Fruit fly (Drosophila melanogaster) whole organism, embryonic: ENCODE results near the gene Mer.

Experiments
- Abd-B ChIP-seq: fragments of 200-800 bp; sonication (Bioruptor generic); optimal IDR thresholded peaks from 2 replicates; lab custom pipeline; 2018; ENCODE audit warnings: missing biosample characterization, mild to moderate bottlenecking, missing genetic modification characterization, moderate library complexity
- Awh ChIP-seq: fragments of 200-800 bp; sonication (Bioruptor generic); IDR thresholded peaks from 2 replicates; pipeline ENCODE4, ENCODE4 v1.3.6; 2022; ENCODE audit warnings: missing biosample characterization, missing genetic modification characterization
- CG10209 ChIP-seq: fragments of 200-800 bp; sonication (Bioruptor generic); optimal IDR thresholded peaks from 3 replicates; lab custom pipeline; 2017; ENCODE audit warnings: missing biosample characterization, mild to moderate bottlenecking, missing genetic modification characterization, missing genetic modification reagents
- CG12155 ChIP-seq: fragments of 200-800 bp; sonication (Bioruptor generic); optimal IDR thresholded peaks from 3 replicates; lab custom pipeline; 2016; ENCODE audit warnings: missing biosample characterization, missing genetic modification characterization
- CG12659 ChIP-seq: fragments of 200-800 bp; sonication (Bioruptor generic); optimal IDR thresholded peaks from 3 replicates; lab custom pipeline; 2017; ENCODE audit warnings: mild to moderate bottlenecking, missing biosample characterization, missing genetic modification reagents, missing genetic modification characterization
- CG13775 ChIP-seq: fragments of 200-800 bp; sonication (Bioruptor generic); optimal IDR thresholded peaks from 3 replicates; lab custom pipeline; 2017; ENCODE audit warnings: missing biosample characterization, mild to moderate bottlenecking, missing genetic modification characterization
- CG14710 ChIP-seq: fragments of 200-800 bp; sonication (Bioruptor generic); optimal IDR thresholded peaks from 3 replicates; lab custom pipeline; 2019; ENCODE audit warnings: missing biosample characterization, mild to moderate bottlenecking, missing genetic modification characterization, moderate library complexity
- CG15514 ChIP-seq: fragments of 200-800 bp; sonication (Bioruptor generic); optimal IDR thresholded peaks from 3 replicates; lab custom pipeline; 2017; ENCODE audit warnings: missing biosample characterization, missing genetic modification characterization, mild to moderate bottlenecking, moderate library complexity, missing genetic modification reagents
- CG18262 ChIP-seq: fragments of 200-800 bp; optimal IDR thresholded peaks from 3 replicates; lab custom pipeline; 2019; ENCODE audit warnings: missing biosample characterization, mild to moderate bottlenecking, missing genetic modification characterization, moderate library complexity
- CG2202 ChIP-seq: fragments of 200-800 bp; sonication (Bioruptor generic); optimal IDR thresholded peaks from 2 replicates; lab custom pipeline; 2018; ENCODE audit warnings: missing biosample characterization, mild to moderate bottlenecking, missing genetic modification characterization
- CG2678 ChIP-seq: fragments of 200-800 bp; sonication (Bioruptor generic); optimal IDR thresholded peaks from 3 replicates; lab custom pipeline; 2019; ENCODE audit warnings: missing biosample characterization, mild to moderate bottlenecking, missing genetic modification characterization, moderate library complexity
- CG32767 ChIP-seq: fragments of 200-800 bp; sonication (Bioruptor generic); IDR thresholded peaks from 2 replicates; pipeline ENCODE4 v1.3.6; 2022; ENCODE audit warnings: missing biosample characterization, missing genetic modification characterization
- CG33557 ChIP-seq: fragments of 200-800 bp; sonication (Bioruptor generic); optimal IDR thresholded peaks from 2 replicates; lab custom pipeline; 2019; ENCODE audit warnings: missing biosample characterization, mild to moderate bottlenecking, missing genetic modification characterization, moderate library complexity
- CG4424 ChIP-seq: fragments of 200-800 bp; sonication (Bioruptor generic); optimal IDR thresholded peaks from 3 replicates; lab custom pipeline; 2016; ENCODE audit warnings: missing biosample characterization, missing genetic modification characterization
- CG4854 ChIP-seq: fragments of 200-800 bp; sonication (Bioruptor generic); optimal IDR thresholded peaks from 2 replicates; lab custom pipeline; 2016; ENCODE audit warnings: missing biosample characterization, missing genetic modification characterization, inconsistent platforms
- CG7372 ChIP-seq: fragments of 200-800 bp; sonication (Bioruptor generic); IDR thresholded peaks from 2 replicates; pipeline ENCODE4 v1.3.6; 2022; ENCODE audit warnings: missing biosample characterization, missing genetic modification characterization
- CG7839 ChIP-seq: fragments of 200-800 bp; sonication (Bioruptor generic); optimal IDR thresholded peaks from 3 replicates; lab custom pipeline; 2018; ENCODE audit warnings: missing biosample characterization, mild to moderate bottlenecking, missing genetic modification characterization, moderate library complexity
- CG8089 ChIP-seq: fragments of 200-800 bp; sonication (Bioruptor generic); optimal IDR thresholded peaks from 3 replicates; lab custom pipeline; 2016; ENCODE audit warnings: missing biosample characterization, missing genetic modification characterization
- CG9932 ChIP-seq: fragments of 200-800 bp; sonication (Bioruptor generic); IDR thresholded peaks from 2 replicates; pipeline ENCODE4 v1.3.6; 2022; ENCODE audit warnings: missing biosample characterization, missing genetic modification characterization
- Chrac-16 ChIP-seq: fragments of 200-800 bp; sonication (Bioruptor generic); optimal IDR thresholded peaks from 3 replicates; lab custom pipeline; 2016; ENCODE audit warnings: missing biosample characterization, missing genetic modification characterization
- CoRest ChIP-seq: fragments of 200-800 bp; sonication (Bioruptor generic); optimal IDR thresholded peaks from 3 replicates; lab custom pipeline; 2018; ENCODE audit warnings: missing biosample characterization, mild to moderate bottlenecking, missing genetic modification characterization, moderate library complexity
- Hsf ChIP-seq: fragments of 200-800 bp; sonication (Bioruptor generic); optimal IDR thresholded peaks from 3 replicates; lab custom pipeline; 2016; ENCODE audit warnings: missing biosample characterization, missing genetic modification characterization
- Med ChIP-seq: fragments of 200-800 bp; sonication (Bioruptor generic); peaks from one replicate; lab custom pipeline; 2016; ENCODE audit warnings: missing biosample characterization, missing genetic modification characterization, mild to moderate bottlenecking, inconsistent platforms, moderate library complexity
- NC2β ChIP-seq: fragments of 200-800 bp; sonication (Bioruptor generic); optimal IDR thresholded peaks from 2 replicates; lab custom pipeline; 2016; ENCODE audit warnings: missing biosample characterization, missing genetic modification characterization
- Poxn ChIP-seq: fragments of 200-800 bp; sonication (Bioruptor generic); IDR thresholded peaks from 2 replicates; pipeline ENCODE4 v1.3.6; 2022; ENCODE audit warnings: missing biosample characterization, missing genetic modification characterization
- Trl ChIP-seq, 3 experiments: fragments of >200 bp in 2 of 3; fragments of 200-800 bp in 1 of 3; sonication (Bioruptor generic) in 1 of 3; optimal IDR thresholded peaks; 2 replicates in 1 of 3; 3 replicates in 2 of 3; lab custom pipeline; 2016 to 2017; ENCODE audit warnings: missing biosample characterization in 1 of 3, missing genetic modification characterization in 1 of 3
- Xrp1 ChIP-seq: fragments of 200-800 bp; sonication (Bioruptor generic); IDR thresholded peaks from 2 replicates; pipeline ENCODE4 v1.3.6; 2022; ENCODE audit warnings: missing biosample characterization, missing genetic modification characterization
- ab ChIP-seq: fragments of 200-800 bp; sonication (Bioruptor generic); optimal IDR thresholded peaks from 2 replicates; lab custom pipeline; 2016; ENCODE audit warnings: missing biosample characterization, missing genetic modification characterization
- ase ChIP-seq: fragments of 200-800 bp; sonication (Bioruptor generic); IDR thresholded peaks from 3 replicates; pipeline ENCODE4 v1.3.6; 2022; ENCODE audit warnings: missing biosample characterization, missing genetic modification characterization
- bab2 ChIP-seq: fragments of 200-800 bp; sonication (Bioruptor generic); optimal IDR thresholded peaks from 2 replicates; lab custom pipeline; 2016; ENCODE audit warnings: missing biosample characterization, missing genetic modification characterization
- bcd ChIP-seq: fragments of 200-800 bp; sonication (Bioruptor generic); optimal IDR thresholded peaks from 2 replicates; lab custom pipeline; 2017; ENCODE audit warnings: missing biosample characterization, mild to moderate bottlenecking, missing genetic modification characterization
- bsh ChIP-seq, 2 experiments: fragments of 200-800 bp; sonication (Bioruptor generic); optimal IDR thresholded peaks; 2 replicates each; lab custom pipeline; 2017 to 2018; ENCODE audit warnings: mild to moderate bottlenecking in 2 of 2, missing biosample characterization in 2 of 2, missing genetic modification characterization in 2 of 2, moderate library complexity in 1 of 2
- crc ChIP-seq: fragments of 200-800 bp; sonication (Bioruptor generic); optimal IDR thresholded peaks from 2 replicates; lab custom pipeline; 2016; ENCODE audit warnings: missing biosample characterization, missing genetic modification characterization
- dimm ChIP-seq: fragments of 200-800 bp; sonication (Bioruptor generic); IDR thresholded peaks from 2 replicates; pipeline ENCODE4 v1.3.6; 2022; ENCODE audit warnings: missing biosample characterization, missing genetic modification characterization
- en ChIP-seq: fragments of 200-800 bp; sonication (Bioruptor generic); optimal IDR thresholded peaks from 2 replicates; lab custom pipeline; 2016; ENCODE audit warnings: missing biosample characterization, missing genetic modification characterization
- fd64A ChIP-seq: fragments of 200-800 bp; sonication (Bioruptor generic); optimal IDR thresholded peaks from 3 replicates; lab custom pipeline; 2018; ENCODE audit warnings: missing biosample characterization, mild to moderate bottlenecking, missing genetic modification characterization
- gro ChIP-seq: fragments of 200-800 bp; sonication (Bioruptor generic); optimal IDR thresholded peaks from 2 replicates; lab custom pipeline; 2016; ENCODE audit warnings: missing biosample characterization, missing genetic modification characterization
- lab ChIP-seq: fragments of 200-800 bp; sonication (Bioruptor generic); optimal IDR thresholded peaks from 3 replicates; lab custom pipeline; 2017; ENCODE audit warnings: missing biosample characterization, missing genetic modification characterization, mild to moderate bottlenecking, moderate library complexity, missing genetic modification reagents
- lilli ChIP-seq: fragments of 200-800 bp; sonication (Bioruptor generic); optimal IDR thresholded peaks from 3 replicates; lab custom pipeline; 2016; ENCODE audit warnings: missing biosample characterization, missing genetic modification characterization
- lov ChIP-seq, 2 experiments: fragments of 200-800 bp in 1 of 2; fragments of >200 bp in 1 of 2; sonication (Bioruptor generic) in 1 of 2; IDR thresholded peaks in 1 of 2; optimal IDR thresholded peaks in 1 of 2; 2 replicates in 1 of 2; 3 replicates in 1 of 2; pipeline versions ENCODE4 v1.3.6 to Lab custom; 2017 to 2022; ENCODE audit warnings: missing biosample characterization in 1 of 2, missing genetic modification characterization in 1 of 2
- nmo ChIP-seq: fragments of 200-800 bp; sonication (Bioruptor generic); optimal IDR thresholded peaks from 2 replicates; lab custom pipeline; 2018; ENCODE audit warnings: missing biosample characterization, mild to moderate bottlenecking, missing genetic modification characterization, moderate library complexity
- phol ChIP-seq: fragments of 200-800 bp; sonication (Bioruptor generic); optimal IDR thresholded peaks from 3 replicates; lab custom pipeline; 2018; ENCODE audit warnings: missing biosample characterization, mild to moderate bottlenecking, missing genetic modification characterization, moderate library complexity
- pnt ChIP-seq: fragments of 200-800 bp; sonication (Bioruptor generic); optimal IDR thresholded peaks from 3 replicates; lab custom pipeline; 2016; ENCODE audit warnings: missing biosample characterization, missing genetic modification characterization
- pum ChIP-seq: fragments of 200-800 bp; sonication (Bioruptor generic); optimal IDR thresholded peaks from 2 replicates; lab custom pipeline; 2016; ENCODE audit warnings: missing biosample characterization, missing genetic modification characterization
- sc ChIP-seq, 3 experiments: fragments of >200 bp in 2 of 3; fragments of 200-800 bp in 1 of 3; sonication (Bioruptor generic) in 1 of 3; optimal IDR thresholded peaks; 2 replicates in 2 of 3; 3 replicates in 1 of 3; lab custom pipeline; 2017; ENCODE audit warnings: mild to moderate bottlenecking in 1 of 3, missing biosample characterization in 1 of 3, missing genetic modification characterization in 1 of 3, missing genetic modification reagents in 1 of 3
- zen ChIP-seq: fragments of 200-800 bp; sonication (Bioruptor generic); optimal IDR thresholded peaks from 3 replicates; lab custom pipeline; 2018; ENCODE audit warnings: missing biosample characterization, mild to moderate bottlenecking, missing genetic modification characterization, moderate library complexity
- zen2 ChIP-seq: fragments of 200-800 bp; sonication (Bioruptor generic); IDR thresholded peaks from 3 replicates; pipeline ENCODE4 v1.3.6; 2022; ENCODE audit warnings: missing biosample characterization, missing genetic modification characterization; ENCODE audit not compliant: partially characterized antibody

Mer gene

dm6 chrX:19663196-19663858 is 30.0 kb downstream of the Mer start (continued):
- TF ChIP-seq pum (GFP tag; lab: Kevin White, UChicago) (peak; percentile 31), CoRest (tag; lab: Kevin White, UChicago) (peak; percentile 76), CG12155 (GFP tag; lab: Kevin White, UChicago) (peak; percentile 2), CG10209 (peak; percentile 54), Trl (optimal IDR thresholded peaks at IDR 0.05; lab: Kevin White, UChicago) (peak in 1 of 2 experiments; percentile 43), Trl (GFP tag; optimal IDR thresholded peaks at IDR 0.05; lab: Kevin White, UChicago) (no peak), ase (GFP tag; lab: Robert Waterston, UW) (no peak), bab2 (GFP tag; lab: Kevin White, UChicago) (no peak), CG7839 (tag; lab: Kevin White, UChicago) (peak; percentile 73), CG4424 (GFP tag; lab: Kevin White, UChicago) (peak; percentile 45), en (GFP tag; lab: Kevin White, UChicago) (no peak), CG13775 (GFP tag; lab: Kevin White, UChicago) (peak; percentile 67), Abd-B (GFP tag; lab: Kevin White, UChicago) (peak; percentile 41), gro (no peak), CG32767 (GFP tag; lab: Robert Waterston, UW) (no peak), lov (optimal IDR thresholded peaks at IDR 0.05; lab: Kevin White, UChicago) (no peak), lov (GFP tag; IDR thresholded peaks at IDR 0.05; lab: Robert Waterston, UW) (0 out of 3 replicates have a peak, but pooled peaks have one; percentile 13), Awh (GFP tag; lab: Robert Waterston, UW) (0 out of 2 replicates have a peak, but pooled peaks have one; percentile 13), CG8089 (no peak), CG14710 (tag; lab: Kevin White, UChicago) (peak; percentile 43), CG15514 (peak; percentile 36), crc (GFP tag; lab: Kevin White, UChicago) (no peak), CG18262 (tag; lab: Kevin White, UChicago) (peak; percentile 82), CG9932 (GFP tag; lab: Robert Waterston, UW) (0 out of 2 replicates have a peak, but pooled peaks have one; percentile 4), CG2202 (no peak), CG2678 (peak; percentile 76), CG4854 (GFP tag; lab: Kevin White, UChicago) (no peak), lab (peak; percentile 50), bsh (GFP tag; optimal IDR thresholded peaks at IDR 0.05; lab: Kevin White, UChicago) (peak in 1 of 2 experiments; percentile 31), fd64A (GFP tag; lab: Kevin White, UChicago) (no peak), phol (tag; lab: Kevin White, UChicago) (peak; percentile 59), CG12659 (GFP tag; lab: Kevin White, UChicago) (peak; percentile 67), dimm (GFP tag; lab: Robert Waterston, UW) (no peak), CG33557 (peak; percentile 57), Hsf (GFP tag; lab: Kevin White, UChicago) (peak; percentile 34), ab (GFP tag; lab: Kevin White, UChicago) (peak; percentile 4), bcd (GFP tag; lab: Kevin White, UChicago) (peak; percentile 62), sc (optimal IDR thresholded peaks at IDR 0.05; lab: Kevin White, UChicago) (no peak), sc (GFP tag; optimal IDR thresholded peaks at IDR 0.05; lab: Kevin White, UChicago) (peak; percentile 24), pnt (GFP tag; lab: Kevin White, UChicago) (no peak), CG7372 (GFP tag; lab: Robert Waterston, UW) (no peak), Xrp1 (GFP tag; lab: Robert Waterston, UW) (peak; percentile 21; the same call in 1 of the 2 replicates), zen (tag; lab: Kevin White, UChicago) (peak; percentile 58), nmo (GFP tag; lab: Kevin White, UChicago) (peak; percentile 70), zen2 (GFP tag; lab: Robert Waterston, UW) (no peak), Med (GFP tag; lab: Kevin White, UChicago) (peak; percentile 64), Chrac-16 (GFP tag; lab: Kevin White, UChicago) (peak; percentile 11), NC2β (GFP tag; lab: Kevin White, UChicago) (peak; percentile 23), Poxn (GFP tag; lab: Robert Waterston, UW) (no peak), lilli (GFP tag; lab: Kevin White, UChicago) (peak; percentile 51)
